Worm (Caenorhabditis elegans) whole organism, dauer: Measurements from ENCODE around the gene mrps-17.

Experiments used
- unc-62 ChIP-seq: sonication (generic microtip); optimal IDR thresholded peaks from 2 replicates; lab custom pipeline; 2017; ENCODE audit warnings: missing biosample characterization, missing genetic modification reagents, missing genetic modification characterization

The mrps-17 gene

ce11 chrIII:6381584-6382391, 49.8 kb downstream of the mrps-17 start, which contains the start of gene znf-622:
TSS of gene znf-622 (plus strand) at chrIII:6381634.
- no peak for TF ChIP-seq unc-62 (GFP tag; lab: Kevin White, UChicago)
